Worm (Caenorhabditis elegans): Measurements from ENCODE around the gene lin-5.

The lin-5 gene

ce11 chrII:7851480-7851879 is 8.9 kb upstream of the lin-5 start:
- TF ChIP-seq ztf-4 (tag; optimal IDR thresholded peaks at IDR 0.05): no peak
- peak; percentile 10 for TF ChIP-seq lin-14 (GFP tag; optimal IDR thresholded peaks at IDR 0.05)
- peak in 1 of 2 experiments; percentile 23 for TF ChIP-seq lin-35 (GFP tag; optimal IDR thresholded peaks at IDR 0.05)
- TF ChIP-seq hpl-2 (GFP tag; optimal IDR thresholded peaks at IDR 0.05): no peak
- no peak for TF ChIP-seq efl-1 (optimal IDR thresholded peaks at IDR 0.05)
- TF ChIP-seq efl-1 (GFP tag; optimal IDR thresholded peaks at IDR 0.05 in 1 of 2): peak in 1 of 2 experiments; percentile 77
- no peak for TF ChIP-seq ceh-90 (tag; optimal IDR thresholded peaks at IDR 0.05)
- TF ChIP-seq jun-1 (tag; optimal IDR thresholded peaks at IDR 0.05): no peak
- peak; percentile 16 for TF ChIP-seq mep-1 (tag; optimal IDR thresholded peaks at IDR 0.05)
- no peak for TF ChIP-seq hlh-4 (tag; optimal IDR thresholded peaks at IDR 0.05)
- TF ChIP-seq unc-130 (tag; optimal IDR thresholded peaks at IDR 0.05): no peak
- TF ChIP-seq lsy-2 (tag; optimal IDR thresholded peaks at IDR 0.05): no peak

- TF ChIP-seq unc-98 (GFP tag; IDR thresholded peaks at IDR 0.05) (no peak), C04F5.9 (tag; optimal IDR thresholded peaks at IDR 0.05) (no peak), elt-3 (tag; optimal IDR thresholded peaks at IDR 0.05) (no peak), ces-1 (GFP tag; optimal IDR thresholded peaks at IDR 0.05) (no peak), ceh-8 (GFP tag; optimal IDR thresholded peaks at IDR 0.05) (no peak), unc-86 (tag; optimal IDR thresholded peaks at IDR 0.05) (no peak), ceh-88 (GFP tag; IDR thresholded peaks at IDR 0.05) (no peak), elt-2 (tag; optimal IDR thresholded peaks at IDR 0.05) (no peak), zag-1 (tag; optimal IDR thresholded peaks at IDR 0.05) (no peak), sup-37 (GFP tag; optimal IDR thresholded peaks at IDR 0.05) (no peak)
Observed at ce11 chrII:7853679-7854078, 6.7 kb upstream of the lin-5 start, which contains the start of gene T09A5.5. T09A5.5 (minus strand) TSS chrII:7853779.

ce11 chrII:7854942-7855341 is 5.4 kb upstream of the lin-5 start, which contains the start of gene mdt-10:
mdt-10 (minus strand) TSS chrII:7855042.
- no peak for TF ChIP-seq unc-98 (GFP tag; IDR thresholded peaks at IDR 0.05)
- no peak for TF ChIP-seq efl-1 (optimal IDR thresholded peaks at IDR 0.05)
- no peak for TF ChIP-seq efl-1 (GFP tag; optimal IDR thresholded peaks at IDR 0.05 in 1 of 2)
- no peak for TF ChIP-seq pqm-1 (tag; optimal IDR thresholded peaks at IDR 0.05)
- TF ChIP-seq sup-37 (GFP tag; optimal IDR thresholded peaks at IDR 0.05): no peak
- TF ChIP-seq snpc-4 (tag; optimal IDR thresholded peaks at IDR 0.05): no peak
- TF ChIP-seq snu-23 (GFP tag; optimal IDR thresholded peaks at IDR 0.05): no peak
- no peak for TF ChIP-seq C16A3.4 (tag; optimal IDR thresholded peaks at IDR 0.05)
- TF ChIP-seq lin-14 (GFP tag; optimal IDR thresholded peaks at IDR 0.05): no peak
- no peak for TF ChIP-seq irx-1 (tag; optimal IDR thresholded peaks at IDR 0.05)
- TF ChIP-seq hlh-4 (tag; optimal IDR thresholded peaks at IDR 0.05): no peak
- no peak for TF ChIP-seq aha-1 (tag; optimal IDR thresholded peaks at IDR 0.05)
- no peak for TF ChIP-seq fkh-10 (GFP tag; optimal IDR thresholded peaks at IDR 0.05)
- no peak for TF ChIP-seq nhr-85 (tag)
- TF ChIP-seq skn-1 (tag; optimal IDR thresholded peaks at IDR 0.05): no peak
- TF ChIP-seq jun-1 (tag; optimal IDR thresholded peaks at IDR 0.05): no peak
- no peak for TF ChIP-seq nhr-12 (tag; optimal IDR thresholded peaks at IDR 0.05)
- TF ChIP-seq nhr-77 (tag; optimal IDR thresholded peaks at IDR 0.05): no peak
- no peak for TF ChIP-seq nhr-47 (tag; optimal IDR thresholded peaks at IDR 0.05)

ce11 chrII:7855619-7856018 is 4.8 kb upstream of the lin-5 start, which contains the start of gene mdmh-35:
mdmh-35 (minus strand) TSS chrII:7855719.
- TF ChIP-seq hpl-2 (GFP tag; optimal IDR thresholded peaks at IDR 0.05) (no peak), lin-14 (GFP tag; optimal IDR thresholded peaks at IDR 0.05) (no peak)

ce11 chrII:7857485-7858010 is 2.8 kb upstream of the lin-5 start, which contains the start of the genes cec-3 and T09A5.15:
cec-3 (minus strand) TSS chrII:7857600.
T09A5.15 (plus strand) TSS chrII:7857960.
- peak; percentile 51 for TF ChIP-seq fkh-8 (tag; optimal IDR thresholded peaks at IDR 0.05)
- peak; percentile 40 for TF ChIP-seq isw-1 (GFP tag; IDR thresholded peaks at IDR 0.05)
- TF ChIP-seq egl-13 (tag; optimal IDR thresholded peaks at IDR 0.05): peak; percentile 39
- no peak for TF ChIP-seq jun-1 (tag; optimal IDR thresholded peaks at IDR 0.05)
- peak; percentile 5 for TF ChIP-seq nhr-77 (tag; optimal IDR thresholded peaks at IDR 0.05)
- peak; percentile 54 to 65 for TF ChIP-seq efl-1 (optimal IDR thresholded peaks at IDR 0.05)
- peak; percentile 53 to 96 for TF ChIP-seq efl-1 (GFP tag; optimal IDR thresholded peaks at IDR 0.05 in 1 of 2)
- TF ChIP-seq swsn-7 (tag; optimal IDR thresholded peaks at IDR 0.05): peak; percentile 52
- peak; percentile 46 for TF ChIP-seq tbx-2 (tag; optimal IDR thresholded peaks at IDR 0.05)
- no peak for TF ChIP-seq unc-98 (GFP tag; IDR thresholded peaks at IDR 0.05)
- peak; percentile 23 for TF ChIP-seq C04F5.9 (tag; optimal IDR thresholded peaks at IDR 0.05)
- peak; percentile 65 for TF ChIP-seq nhr-90 (tag; optimal IDR thresholded peaks at IDR 0.05; ENCODE audit: poor library complexity)
- no peak for TF ChIP-seq nhr-237 (tag; optimal IDR thresholded peaks at IDR 0.05)
- no peak for TF ChIP-seq alr-1 (tag; optimal IDR thresholded peaks at IDR 0.05; ENCODE audit: borderline replicate concordance)
- peak; percentile 36 for TF ChIP-seq blmp-1 (tag; optimal IDR thresholded peaks at IDR 0.05)
- TF ChIP-seq nhr-19 (GFP tag; conservative IDR thresholded peaks at IDR 0.05): 0 out of 2 replicates have a peak, but pooled peaks have one; percentile 14
- peak; percentile 18 for TF ChIP-seq F16B12.6 (tag; optimal IDR thresholded peaks at IDR 0.05)
- peak; percentile 48 for TF ChIP-seq mep-1 (tag; optimal IDR thresholded peaks at IDR 0.05)
